Worm (Caenorhabditis elegans) whole organism, L4 larva: ENCODE measurements around the gene F52G3.1.

ENCODE experiments used
- ZK546.5 ChIP-seq, 2 experiments: sonication (generic microtip); optimal IDR thresholded peaks; 2 replicates each; lab custom pipeline; 2017; ENCODE audit warnings: missing biosample characterization in 2 of 2, missing genetic modification characterization in 2 of 2
- aly-2 ChIP-seq: sonication (generic microtip); optimal IDR thresholded peaks from 2 replicates; lab custom pipeline; 2018; ENCODE audit warnings: missing biosample characterization, missing genetic modification characterization
- nhr-11 ChIP-seq: fragments of 150-350 bp; optimal IDR thresholded peaks from 2 replicates; lab custom pipeline; 2014; ENCODE audit warnings: missing biosample characterization, missing genetic modification characterization
- nhr-237 ChIP-seq: sonication (generic microtip); optimal IDR thresholded peaks from 2 replicates; lab custom pipeline; 2017; ENCODE audit warnings: missing biosample characterization, missing genetic modification characterization
- unc-130 ChIP-seq: sonication (generic microtip); optimal IDR thresholded peaks from 2 replicates; lab custom pipeline; 2016; ENCODE audit warnings: missing genetic modification reagents, missing genetic modification characterization, missing compliant biosample characterization
- unc-39 ChIP-seq: sonication (generic microtip); optimal IDR thresholded peaks from 2 replicates; lab custom pipeline; 2017; ENCODE audit warnings: missing biosample characterization, missing genetic modification characterization
- unc-62 ChIP-seq, 3 experiments: fragments of 150-350 bp in 1 of 3; sonication (generic microtip); optimal IDR thresholded peaks in 2 of 3; peaks in 1 of 3; 1 replicate in 1 of 3; 2 replicates in 2 of 3; lab custom pipeline; 2014 to 2017; ENCODE audit warnings: missing biosample characterization in 3 of 3, missing genetic modification characterization in 3 of 3, missing genetic modification reagents in 3 of 3, missing genotype in 1 of 3

ce11 chrX:16965888-16966287 is 2.2 kb downstream of the F52G3.1 start:
- TF ChIP-seq unc-39 (tag; lab: Kevin White, UChicago): no peak
- no peak for TF ChIP-seq ZK546.5 (tag; optimal IDR thresholded peaks at IDR 0.05; lab: Kevin White, UChicago)
- no peak for TF ChIP-seq nhr-237 (tag; lab: Kevin White, UChicago)
- no peak for TF ChIP-seq nhr-11
- no peak for TF ChIP-seq unc-130 (GFP tag; lab: Kevin White, UChicago)
- no peak for TF ChIP-seq aly-2 (tag; lab: Kevin White, UChicago)
- no peak for TF ChIP-seq unc-62 (GFP tag; optimal IDR thresholded peaks at IDR 0.05 in 1 of 2; lab: Kevin White, UChicago)
- no peak for TF ChIP-seq unc-62 (tag; optimal IDR thresholded peaks at IDR 0.05; lab: Kevin White, UChicago)
